Worm (Caenorhabditis elegans) whole organism, young adult: ENCODE data around the gene C03A7.2.

Source experiments
- B0035.1 ChIP-seq: sonication (generic microtip); optimal IDR thresholded peaks from 2 replicates; lab custom pipeline; 2016; ENCODE audit warnings: missing genetic modification characterization, mild to moderate bottlenecking, missing compliant biosample characterization, missing genotype, missing genetic modification reagents
- B0261.1 ChIP-seq: sonication (generic microtip); optimal IDR thresholded peaks from 2 replicates; lab custom pipeline; 2016; ENCODE audit warnings: mild to moderate bottlenecking, missing genetic modification characterization, moderate library complexity, missing compliant biosample characterization
- C17E4.6 ChIP-seq: fragments of 200-800 bp; sonication (Bioruptor generic); IDR thresholded peaks from 2 replicates; pipeline ENCODE4 v1.3.6; 2022; ENCODE audit warnings: missing genetic modification reagents, missing genetic modification characterization, missing compliant biosample characterization
- D2030.7 ChIP-seq: fragments of 200-800 bp; sonication (Bioruptor generic); IDR thresholded peaks from 2 replicates; pipeline ENCODE4 v1.3.6; 2022; ENCODE audit warnings: missing genetic modification reagents, missing genetic modification characterization, missing compliant biosample characterization
- F10E7.11 ChIP-seq: sonication (generic microtip); optimal IDR thresholded peaks from 2 replicates; lab custom pipeline; 2017; ENCODE audit warnings: mild to moderate bottlenecking, missing genetic modification characterization, moderate library complexity, missing compliant biosample characterization
- F49E8.2 ChIP-seq: sonication (generic microtip); optimal IDR thresholded peaks from 3 replicates; lab custom pipeline; 2017; ENCODE audit warnings: missing genetic modification characterization, mild to moderate bottlenecking, missing compliant biosample characterization, antibody characterized with exemption, moderate library complexity; ENCODE audit not compliant: insufficient read depth
- K11D2.4 ChIP-seq: fragments of 200-800 bp; sonication (Bioruptor generic); IDR thresholded peaks from 2 replicates; pipeline ENCODE4 v1.3.6; 2022; ENCODE audit warnings: missing genetic modification reagents, missing genetic modification characterization, missing compliant biosample characterization
- Y53G8AR.9 ChIP-seq: fragments of 200-800 bp; sonication (Bioruptor generic); conservative IDR thresholded peaks from 2 replicates; pipeline ENCODE4 v1.3.6; 2022; ENCODE audit warnings: missing genetic modification reagents, missing genetic modification characterization, missing compliant biosample characterization
- ZK185.1 ChIP-seq: sonication (generic microtip); optimal IDR thresholded peaks from 2 replicates; lab custom pipeline; 2016; ENCODE audit warnings: mild to moderate bottlenecking, missing genetic modification characterization, missing compliant biosample characterization; ENCODE audit not compliant: poor library complexity, severe bottlenecking
- aptf-2 ChIP-seq: fragments of 200-800 bp; sonication (Bioruptor generic); conservative IDR thresholded peaks from 2 replicates; pipeline ENCODE4 v1.3.6; 2022; ENCODE audit warnings: missing genetic modification reagents, missing genetic modification characterization, missing compliant biosample characterization
- aptf-3 ChIP-seq: fragments of 200-800 bp; sonication (Bioruptor generic); IDR thresholded peaks from 2 replicates; pipeline ENCODE4 v1.3.6; 2022; ENCODE audit warnings: missing genetic modification characterization, missing compliant biosample characterization
- athp-1 ChIP-seq: sonication (generic microtip); optimal IDR thresholded peaks from 2 replicates; lab custom pipeline; 2017; ENCODE audit warnings: mild to moderate bottlenecking, missing genetic modification characterization, missing compliant biosample characterization
- ceh-79 ChIP-seq: sonication (generic microtip); optimal IDR thresholded peaks from 2 replicates; lab custom pipeline; 2017; ENCODE audit warnings: mild to moderate bottlenecking, missing genetic modification characterization, missing compliant biosample characterization
- chd-7 ChIP-seq: sonication (generic microtip); optimal IDR thresholded peaks from 2 replicates; lab custom pipeline; 2016; ENCODE audit warnings: mild to moderate bottlenecking, missing genetic modification characterization, moderate library complexity, missing compliant biosample characterization
- efl-1 ChIP-seq: fragments of 150-350 bp; optimal IDR thresholded peaks from 2 replicates; lab custom pipeline; 2014; ENCODE audit warnings: missing biosample characterization, missing genetic modification reagents, missing genetic modification characterization
- egl-44 ChIP-seq: fragments of 200-800 bp; sonication (Bioruptor generic); IDR thresholded peaks from 2 replicates; pipeline ENCODE4 v1.3.6; 2022; ENCODE audit warnings: missing genetic modification reagents, missing genetic modification characterization, missing compliant biosample characterization
- egrh-3 ChIP-seq: fragments of 200-800 bp; sonication (Bioruptor generic); IDR thresholded peaks from 2 replicates; pipeline ENCODE4 v1.3.6; 2022; ENCODE audit warnings: missing genetic modification reagents, missing genetic modification characterization, missing compliant biosample characterization
- ekl-4 ChIP-seq: fragments of 200-800 bp; sonication (Bioruptor generic); IDR thresholded peaks from 2 replicates; pipeline ENCODE4 v1.3.6; 2022; ENCODE audit warnings: missing genetic modification reagents, missing genetic modification characterization, missing compliant biosample characterization
- fkh-3 ChIP-seq: sonication (generic microtip); optimal IDR thresholded peaks from 2 replicates; lab custom pipeline; 2016; ENCODE audit warnings: mild to moderate bottlenecking, missing genetic modification characterization, missing compliant biosample characterization
- hmg-20 ChIP-seq: fragments of 200-800 bp; sonication (Bioruptor generic); IDR thresholded peaks from 2 replicates; pipeline ENCODE4 v1.3.6; 2022; ENCODE audit warnings: missing genetic modification reagents, missing genetic modification characterization, missing compliant biosample characterization
- let-526 ChIP-seq: fragments of 200-800 bp; sonication (Bioruptor generic); IDR thresholded peaks from 2 replicates; pipeline ENCODE4 v1.3.6; 2022; ENCODE audit warnings: missing genetic modification reagents, missing genetic modification characterization, missing compliant biosample characterization
- lin-26 ChIP-seq: fragments of 200-800 bp; sonication (Bioruptor generic); IDR thresholded peaks from 2 replicates; pipeline ENCODE4 v1.3.6; 2022; ENCODE audit warnings: missing genetic modification reagents, missing genetic modification characterization, missing compliant biosample characterization
- lin-35 ChIP-seq, 3 experiments: fragments of 150-350 bp in 2 of 3; sonication (generic microtip) in 1 of 3; optimal IDR thresholded peaks; 2 replicates each; lab custom pipeline; 2014 to 2018; ENCODE audit warnings: missing biosample characterization in 3 of 3, missing genetic modification characterization in 3 of 3, missing genetic modification reagents in 3 of 3
- lin-54 ChIP-seq: fragments of 200-800 bp; sonication (Bioruptor generic); optimal IDR thresholded peaks from 2 replicates; lab custom pipeline; 2018; ENCODE audit warnings: mild to moderate bottlenecking, missing genetic modification characterization, missing compliant biosample characterization
- lsl-1 ChIP-seq: fragments of 200-800 bp; sonication (Bioruptor generic); optimal IDR thresholded peaks from 2 replicates; lab custom pipeline; 2018; ENCODE audit warnings: mild to moderate bottlenecking, missing genetic modification characterization, moderate library complexity, missing compliant biosample characterization
- madf-10 ChIP-seq: sonication (generic microtip); optimal IDR thresholded peaks from 2 replicates; lab custom pipeline; 2016; ENCODE audit warnings: mild to moderate bottlenecking, missing genetic modification characterization, missing compliant biosample characterization
- nfya-1 ChIP-seq: sonication (generic microtip); optimal IDR thresholded peaks from 2 replicates; lab custom pipeline; 2017; ENCODE audit warnings: antibody characterized with exemption, missing compliant biosample characterization, missing genetic modification characterization, borderline replicate concordance; ENCODE audit not compliant: insufficient read depth
- nhr-120 ChIP-seq: fragments of 200-800 bp; sonication (Bioruptor generic); IDR thresholded peaks from 2 replicates; pipeline ENCODE4 v1.3.6; 2022; ENCODE audit warnings: missing genetic modification characterization, missing compliant biosample characterization
- nhr-179 ChIP-seq: sonication (generic microtip); optimal IDR thresholded peaks from 2 replicates; lab custom pipeline; 2016; ENCODE audit warnings: mild to moderate bottlenecking, missing genetic modification characterization, missing compliant biosample characterization
- nhr-27 ChIP-seq: fragments of 200-800 bp; sonication (Bioruptor generic); optimal IDR thresholded peaks from 2 replicates; lab custom pipeline; 2018; ENCODE audit warnings: mild to moderate bottlenecking, missing genetic modification characterization, moderate library complexity, missing compliant biosample characterization
- pbrm-1 ChIP-seq: fragments of 200-800 bp; sonication (Bioruptor generic); IDR thresholded peaks from 2 replicates; pipeline ENCODE4 v1.3.6; 2022; ENCODE audit warnings: missing genetic modification reagents, missing genetic modification characterization, missing compliant biosample characterization
- rcor-1 ChIP-seq: fragments of 200-800 bp; sonication (Bioruptor generic); IDR thresholded peaks from 2 replicates; pipeline ENCODE4 v1.3.6; 2022; ENCODE audit warnings: missing genetic modification reagents, missing genetic modification characterization, missing compliant biosample characterization
- rpc-1 ChIP-seq, 2 experiments: fragments of 150-350 bp in 1 of 2; sonication (generic microtip) in 1 of 2; optimal IDR thresholded peaks; 2 replicates each; lab custom pipeline; 2014 to 2018; ENCODE audit warnings: missing biosample characterization in 1 of 2, missing genetic modification characterization in 1 of 2, missing genetic modification reagents in 1 of 2, missing genotype in 1 of 2
- tbx-9 ChIP-seq: sonication (generic microtip); optimal IDR thresholded peaks from 2 replicates; lab custom pipeline; 2016; ENCODE audit warnings: borderline replicate concordance, missing genetic modification characterization, inconsistent platforms, missing compliant biosample characterization
- ztf-22 ChIP-seq: fragments of 200-800 bp; sonication (Bioruptor generic); optimal IDR thresholded peaks from 2 replicates; lab custom pipeline; 2018; ENCODE audit warnings: mild to moderate bottlenecking, missing genetic modification characterization, moderate library complexity, missing compliant biosample characterization
- ztf-6 ChIP-seq: fragments of 200-800 bp; sonication (Bioruptor generic); IDR thresholded peaks from 2 replicates; pipeline ENCODE4 v1.3.6; 2022; ENCODE audit warnings: missing genetic modification reagents, missing genetic modification characterization, missing compliant biosample characterization

The C03A7.2 gene

ce11 chrV:5181612-5182011 is at the start of gene C03A7.2:
Gene C03A7.2 (plus strand): TSS chrV:5181912.
- TF ChIP-seq madf-10 (tag; lab: Kevin White, UChicago) (no peak), F10E7.11 (tag; lab: Kevin White, UChicago) (no peak), efl-1 (GFP tag; lab: Kevin White, UChicago) (no peak), egrh-3 (GFP tag; lab: Robert Waterston, UW) (no peak), lin-35 (GFP tag; optimal IDR thresholded peaks at IDR 0.05; lab: Kevin White, UChicago) (no peak), ZK185.1 (no peak), nhr-27 (tag; lab: Kevin White, UChicago) (no peak), ztf-6 (GFP tag; lab: Robert Waterston, UW) (no peak), ekl-4 (no peak), tbx-9 (tag; lab: Kevin White, UChicago) (no peak), rcor-1 (GFP tag; lab: Robert Waterston, UW) (no peak), nhr-179 (tag; lab: Kevin White, UChicago) (no peak), pbrm-1 (no peak), hmg-20 (GFP tag; lab: Robert Waterston, UW) (no peak), rpc-1 (optimal IDR thresholded peaks at IDR 0.05; lab: Kevin White, UChicago) (no peak), rpc-1 (tag; optimal IDR thresholded peaks at IDR 0.05; lab: Kevin White, UChicago) (no peak), D2030.7 (GFP tag; lab: Robert Waterston, UW) (no peak)

- TF ChIP-seq rpc-1 (optimal IDR thresholded peaks at IDR 0.05; lab: Kevin White, UChicago) (no peak), rpc-1 (tag; optimal IDR thresholded peaks at IDR 0.05; lab: Kevin White, UChicago) (no peak), Y53G8AR.9 (no peak), ztf-22 (GFP tag; lab: Kevin White, UChicago) (no peak), K11D2.4 (no peak)
These were observed 49.3 kb upstream of the C03A7.2 start, which contains the start of gene F14F9.4 for ce11 chrV:5132441-5132840. Gene F14F9.4 (plus strand): TSS chrV:5132741.

ce11 chrV:5137919-5138318 is 43.8 kb upstream of the C03A7.2 start, which contains the start of gene F14F9.3:
Gene F14F9.3 (plus strand): TSS chrV:5138219.
- TF ChIP-seq athp-1 (tag; lab: Kevin White, UChicago): no peak
- TF ChIP-seq fkh-3: no peak
- TF ChIP-seq aptf-3 (GFP tag; lab: Robert Waterston, UW): no peak
- no peak for TF ChIP-seq lin-26 (GFP tag; lab: Robert Waterston, UW)
- TF ChIP-seq efl-1 (GFP tag; lab: Kevin White, UChicago): no peak
- TF ChIP-seq lin-54 (GFP tag; lab: Kevin White, UChicago): no peak

DNA sequence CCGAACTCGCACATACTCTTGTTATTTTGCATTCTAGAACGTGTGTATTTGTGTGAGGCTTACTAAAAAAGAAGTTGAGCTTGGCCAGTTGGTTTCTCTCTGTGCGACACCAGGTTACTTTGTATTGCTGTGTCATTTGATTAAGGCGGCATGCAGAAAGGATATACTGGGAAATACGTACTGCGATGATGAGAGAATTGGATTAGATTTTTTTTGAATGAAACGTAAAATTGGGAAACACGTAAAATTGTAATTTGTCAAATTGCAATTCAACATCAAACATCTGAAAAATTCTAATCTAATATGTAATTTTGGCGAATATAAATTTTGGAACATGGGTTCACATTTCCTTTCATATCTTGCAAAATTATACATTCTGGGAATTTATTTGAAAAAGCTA is 37.9 kb upstream of the C03A7.2 start, which contains the start of gene srh-129:
TSS of gene srh-129 (minus strand) at position 101 of the 400 bp plus-strand sequence.
- no peak for TF ChIP-seq B0035.1
- TF ChIP-seq B0261.1: no peak
- no peak for TF ChIP-seq egl-44 (GFP tag; lab: Robert Waterston, UW)
- TF ChIP-seq chd-7 (tag; lab: Kevin White, UChicago): no peak
- TF ChIP-seq madf-10 (tag; lab: Kevin White, UChicago): no peak
- TF ChIP-seq ekl-4: no peak
- TF ChIP-seq aptf-2 (GFP tag; lab: Robert Waterston, UW): no peak
- TF ChIP-seq rpc-1 (optimal IDR thresholded peaks at IDR 0.05; lab: Kevin White, UChicago): no peak
- TF ChIP-seq rpc-1 (tag; optimal IDR thresholded peaks at IDR 0.05; lab: Kevin White, UChicago): no peak
- no peak for TF ChIP-seq ceh-79 (tag; lab: Kevin White, UChicago)
- no peak for TF ChIP-seq aptf-3 (GFP tag; lab: Robert Waterston, UW)
- TF ChIP-seq nhr-120: no peak
- TF ChIP-seq nfya-1 (tag; lab: Kevin White, UChicago): no peak
- no peak for TF ChIP-seq F49E8.2 (tag; lab: Kevin White, UChicago)
- TF ChIP-seq lsl-1 (GFP tag; lab: Kevin White, UChicago): no peak
- TF ChIP-seq C17E4.6 (GFP tag; lab: Robert Waterston, UW): no peak
- TF ChIP-seq let-526 (GFP tag; lab: Robert Waterston, UW): no peak
